Fruit fly (Drosophila melanogaster): ENCODE measurements around the gene CG43060.
"Not testable (repeated sequence)": the region's sequence is repeated elsewhere in the genome, so short reads cannot be mapped to it uniquely, and the experiment has no call there.

dm6 chr3R:8093824-8094223 lies 52.8 kb downstream of the CG43060 start, which contains the start of gene CG7900:
- TF ChIP-seq dl (GFP tag; optimal IDR thresholded peaks at IDR 0.05; ENCODE audit: insufficient read depth in 1 of 2, partially characterized antibody in 2 of 2): peak; percentile 17 to 27
- not testable (repeated sequence) for TF ChIP-seq pan (optimal IDR thresholded peaks at IDR 0.05); usp (GFP tag; optimal IDR thresholded peaks at IDR 0.05); ey (GFP tag; optimal IDR thresholded peaks at IDR 0.05); foxo (GFP tag; optimal IDR thresholded peaks at IDR 0.05); psq (GFP tag; optimal IDR thresholded peaks at IDR 0.05); Sp1 (GFP tag; optimal IDR thresholded peaks at IDR 0.05); Abd-B (GFP tag; optimal IDR thresholded peaks at IDR 0.05); h (GFP tag; optimal IDR thresholded peaks at IDR 0.05); Mio (GFP tag; optimal IDR thresholded peaks at IDR 0.05); OdsH (GFP tag; optimal IDR thresholded peaks at IDR 0.05); jim (GFP tag; optimal IDR thresholded peaks at IDR 0.05); sv (GFP tag; optimal IDR thresholded peaks at IDR 0.05)
